Worm (Caenorhabditis elegans): Measurements from ENCODE around the gene T28A11.2.

The T28A11.2 gene

ce11 chrV:3297764-3298163 lies 17.6 kb downstream of the T28A11.2 start, which contains the start of gene srx-122:
Gene srx-122, minus strand, starts transcription at chrV:3297864.
- TF ChIP-seq pes-1 (GFP tag; IDR thresholded peaks at IDR 0.05) (no peak), hmg-4 (GFP tag; optimal IDR thresholded peaks at IDR 0.05) (no peak), flt-1 (GFP tag; IDR thresholded peaks at IDR 0.05) (no peak), F13C5.2 (tag; optimal IDR thresholded peaks at IDR 0.05) (no peak), tbx-11 (GFP tag; IDR thresholded peaks at IDR 0.05) (no peak), aly-1 (tag; optimal IDR thresholded peaks at IDR 0.05) (no peak), sea-1 (GFP tag; conservative IDR thresholded peaks at IDR 0.05) (no peak), ceh-36 (tag; optimal IDR thresholded peaks at IDR 0.05) (no peak), ets-7 (tag; optimal IDR thresholded peaks at IDR 0.05) (no peak), ama-1 (optimal IDR thresholded peaks at IDR 0.05) (no peak), ceh-13 (GFP tag; optimal IDR thresholded peaks at IDR 0.05) (no peak)

ce11 chrV:3299437-3299836 lies 19.3 kb downstream of the T28A11.2 start:
- no peak for TF ChIP-seq B0310.2 (tag; optimal IDR thresholded peaks at IDR 0.05)

- TF ChIP-seq ceh-36 (tag; optimal IDR thresholded peaks at IDR 0.05) (no peak), flt-1 (GFP tag; IDR thresholded peaks at IDR 0.05) (no peak), tbx-37 (GFP tag; conservative IDR thresholded peaks at IDR 0.05) (no peak), sea-1 (GFP tag; conservative IDR thresholded peaks at IDR 0.05) (no peak), ceh-13 (GFP tag; optimal IDR thresholded peaks at IDR 0.05) (no peak), hmg-4 (GFP tag; optimal IDR thresholded peaks at IDR 0.05) (no peak), tbx-11 (GFP tag; IDR thresholded peaks at IDR 0.05) (no peak), B0310.2 (tag; optimal IDR thresholded peaks at IDR 0.05) (no peak), hmbx-1 (tag; optimal IDR thresholded peaks at IDR 0.05) (no peak), ama-1 (optimal IDR thresholded peaks at IDR 0.05) (no peak), pes-1 (GFP tag; IDR thresholded peaks at IDR 0.05) (no peak), scrt-1 (GFP tag; IDR thresholded peaks at IDR 0.05) (no peak), hnd-1 (tag; optimal IDR thresholded peaks at IDR 0.05) (no peak), aly-1 (tag; optimal IDR thresholded peaks at IDR 0.05) (no peak), ets-7 (tag; optimal IDR thresholded peaks at IDR 0.05) (no peak), F13C5.2 (tag; optimal IDR thresholded peaks at IDR 0.05) (no peak)
Measured at ce11 chrV:3301898-3302297, 21.7 kb downstream of the T28A11.2 start, which contains the start of gene srbc-1. Gene srbc-1, minus strand, starts transcription at chrV:3301998.

ce11 chrV:3308169-3308568 lies 28.0 kb downstream of the T28A11.2 start, which contains the start of gene srbc-3:
Gene srbc-3, plus strand, starts transcription at chrV:3308469.
- TF ChIP-seq B0310.2 (tag; optimal IDR thresholded peaks at IDR 0.05): no peak
- no peak for TF ChIP-seq aly-1 (tag; optimal IDR thresholded peaks at IDR 0.05)
- no peak for TF ChIP-seq flt-1 (GFP tag; IDR thresholded peaks at IDR 0.05)
- no peak for TF ChIP-seq pes-1 (GFP tag; IDR thresholded peaks at IDR 0.05)
- TF ChIP-seq tbx-11 (GFP tag; IDR thresholded peaks at IDR 0.05): no peak
- TF ChIP-seq tra-4 (tag; optimal IDR thresholded peaks at IDR 0.05): no peak
- no peak for TF ChIP-seq ama-1 (optimal IDR thresholded peaks at IDR 0.05)
- no peak for TF ChIP-seq scrt-1 (GFP tag; IDR thresholded peaks at IDR 0.05)
- no peak for TF ChIP-seq hnd-1 (tag; optimal IDR thresholded peaks at IDR 0.05)
- TF ChIP-seq hmg-4 (GFP tag; optimal IDR thresholded peaks at IDR 0.05): no peak
- TF ChIP-seq hmbx-1 (tag; optimal IDR thresholded peaks at IDR 0.05): no peak
- TF ChIP-seq F13C5.2 (tag; optimal IDR thresholded peaks at IDR 0.05): no peak
- no peak for TF ChIP-seq ets-7 (tag; optimal IDR thresholded peaks at IDR 0.05)
- no peak for TF ChIP-seq ceh-13 (GFP tag; optimal IDR thresholded peaks at IDR 0.05)
- no peak for TF ChIP-seq tbx-37 (GFP tag; conservative IDR thresholded peaks at IDR 0.05)
- TF ChIP-seq ceh-36 (tag; optimal IDR thresholded peaks at IDR 0.05): no peak
- no peak for TF ChIP-seq sea-1 (GFP tag; conservative IDR thresholded peaks at IDR 0.05)

- no peak for TF ChIP-seq pes-1 (GFP tag; IDR thresholded peaks at IDR 0.05)
- TF ChIP-seq ets-7 (tag; optimal IDR thresholded peaks at IDR 0.05): no peak
- no peak for TF ChIP-seq tbx-11 (GFP tag; IDR thresholded peaks at IDR 0.05)
- TF ChIP-seq aly-1 (tag; optimal IDR thresholded peaks at IDR 0.05): no peak
- no peak for TF ChIP-seq flt-1 (GFP tag; IDR thresholded peaks at IDR 0.05)
- no peak for TF ChIP-seq ama-1 (optimal IDR thresholded peaks at IDR 0.05)
- no peak for TF ChIP-seq ceh-13 (GFP tag; optimal IDR thresholded peaks at IDR 0.05)
- no peak for TF ChIP-seq B0310.2 (tag; optimal IDR thresholded peaks at IDR 0.05)
- TF ChIP-seq tbx-37 (GFP tag; conservative IDR thresholded peaks at IDR 0.05): no peak
- no peak for TF ChIP-seq ceh-36 (tag; optimal IDR thresholded peaks at IDR 0.05)
- TF ChIP-seq scrt-1 (GFP tag; IDR thresholded peaks at IDR 0.05): no peak
Measured at ce11 chrV:3312067-3312666, 32.0 kb downstream of the T28A11.2 start, which contains the start of gene arrd-18. Gene arrd-18, minus strand, starts transcription at chrV:3312117.

- no peak for TF ChIP-seq tbx-37 (GFP tag; conservative IDR thresholded peaks at IDR 0.05)
Measured at ce11 chrV:3315308-3315707, 35.1 kb downstream of the T28A11.2 start, which contains the start of gene arrd-19. Gene arrd-19, minus strand, starts transcription at chrV:3315516.

ce11 chrV:3316108-3316507 lies 35.9 kb downstream of the T28A11.2 start, which contains the start of gene F35F10.1:
Gene F35F10.1, plus strand, starts transcription at chrV:3316307.
- TF ChIP-seq ceh-13 (GFP tag; optimal IDR thresholded peaks at IDR 0.05) (no peak), aly-1 (tag; optimal IDR thresholded peaks at IDR 0.05) (no peak), ceh-36 (tag; optimal IDR thresholded peaks at IDR 0.05) (no peak), hmg-4 (GFP tag; optimal IDR thresholded peaks at IDR 0.05) (no peak), tbx-37 (GFP tag; conservative IDR thresholded peaks at IDR 0.05) (no peak), tbx-11 (GFP tag; IDR thresholded peaks at IDR 0.05) (no peak), sea-1 (GFP tag; conservative IDR thresholded peaks at IDR 0.05) (no peak), flt-1 (GFP tag; IDR thresholded peaks at IDR 0.05) (no peak), pes-1 (GFP tag; IDR thresholded peaks at IDR 0.05) (no peak), hmbx-1 (tag; optimal IDR thresholded peaks at IDR 0.05) (no peak), ets-7 (tag; optimal IDR thresholded peaks at IDR 0.05) (no peak), scrt-1 (GFP tag; IDR thresholded peaks at IDR 0.05) (no peak), F13C5.2 (tag; optimal IDR thresholded peaks at IDR 0.05) (no peak), B0310.2 (tag; optimal IDR thresholded peaks at IDR 0.05) (no peak), ama-1 (optimal IDR thresholded peaks at IDR 0.05) (no peak), tra-4 (tag; optimal IDR thresholded peaks at IDR 0.05) (no peak)

Data from whole organism, early embryonic.